Fruit fly (Drosophila melanogaster) whole organism, embryonic: ENCODE results near the gene Abca3.

Experiments
- Abd-B ChIP-seq: fragments of 200-800 bp; sonication (Bioruptor generic); optimal IDR thresholded peaks from 2 replicates; lab custom pipeline; 2018; ENCODE audit warnings: missing biosample characterization, mild to moderate bottlenecking, missing genetic modification characterization, moderate library complexity
- BtbVII ChIP-seq: fragments of 200-800 bp; sonication (Bioruptor generic); optimal IDR thresholded peaks from 3 replicates; lab custom pipeline; 2017; ENCODE audit warnings: missing biosample characterization, mild to moderate bottlenecking, missing genetic modification characterization
- CG11504 ChIP-seq: fragments of 200-800 bp; sonication (Bioruptor generic); optimal IDR thresholded peaks from 3 replicates; lab custom pipeline; 2019; ENCODE audit warnings: missing biosample characterization, mild to moderate bottlenecking, missing genetic modification characterization, moderate library complexity
- CG11695 ChIP-seq: fragments of 200-800 bp; sonication (Bioruptor generic); IDR thresholded peaks from 3 replicates; pipeline ENCODE4 v1.3.6; 2022; ENCODE audit warnings: missing biosample characterization, missing genetic modification characterization
- CG11696 ChIP-seq: fragments of 200-800 bp; sonication (Bioruptor generic); IDR thresholded peaks from 2 replicates; pipeline ENCODE4 v1.3.6; 2022; ENCODE audit warnings: missing biosample characterization, missing genetic modification characterization
- CG11723 ChIP-seq: fragments of 200-800 bp; sonication (Bioruptor generic); optimal IDR thresholded peaks from 2 replicates; lab custom pipeline; 2017; ENCODE audit warnings: missing biosample characterization, mild to moderate bottlenecking, missing genetic modification characterization
- CG12071 ChIP-seq: fragments of 200-800 bp; sonication (Bioruptor generic); optimal IDR thresholded peaks from 3 replicates; lab custom pipeline; 2018; ENCODE audit warnings: missing biosample characterization, mild to moderate bottlenecking, missing genetic modification characterization
- CG12104 ChIP-seq: fragments of 200-800 bp; sonication (Bioruptor generic); optimal IDR thresholded peaks from 3 replicates; lab custom pipeline; 2016; ENCODE audit warnings: missing biosample characterization, missing genetic modification characterization
- CG12155 ChIP-seq: fragments of 200-800 bp; sonication (Bioruptor generic); optimal IDR thresholded peaks from 3 replicates; lab custom pipeline; 2016; ENCODE audit warnings: missing biosample characterization, missing genetic modification characterization
- CG12391 ChIP-seq: fragments of 200-800 bp; sonication (Bioruptor generic); optimal IDR thresholded peaks from 3 replicates; lab custom pipeline; 2018; ENCODE audit warnings: missing biosample characterization, mild to moderate bottlenecking, missing genetic modification characterization, moderate library complexity
- CG14667 ChIP-seq: fragments of 200-800 bp; sonication (Bioruptor generic); IDR thresholded peaks from 2 replicates; pipeline ENCODE4 v1.3.6; 2022; ENCODE audit warnings: missing biosample characterization, missing genetic modification characterization
- CG1647 ChIP-seq: fragments of 200-800 bp; sonication (Bioruptor generic); optimal IDR thresholded peaks from 3 replicates; lab custom pipeline; 2016; ENCODE audit warnings: missing biosample characterization, missing genetic modification characterization
- CG17829 ChIP-seq: fragments of 200-800 bp; optimal IDR thresholded peaks from 2 replicates; lab custom pipeline; 2019; ENCODE audit warnings: missing biosample characterization, mild to moderate bottlenecking, missing genetic modification characterization, moderate library complexity
- CG18764 ChIP-seq: fragments of 200-800 bp; sonication (Bioruptor generic); optimal IDR thresholded peaks from 3 replicates; lab custom pipeline; 2016; ENCODE audit warnings: missing biosample characterization, missing genetic modification characterization
- CG34224 ChIP-seq: fragments of 200-800 bp; sonication (Bioruptor generic); IDR thresholded peaks from 3 replicates; pipeline ENCODE4 v1.3.6; 2022; ENCODE audit warnings: missing biosample characterization, missing genetic modification characterization; ENCODE audit not compliant: partially characterized antibody
- CG4328 ChIP-seq: fragments of 200-800 bp; sonication (Bioruptor generic); optimal IDR thresholded peaks from 3 replicates; lab custom pipeline; 2017; ENCODE audit warnings: missing biosample characterization, missing genetic modification reagents, missing genetic modification characterization
- CG6813 ChIP-seq: fragments of 200-800 bp; sonication (Bioruptor generic); optimal IDR thresholded peaks from 2 replicates; lab custom pipeline; 2017; ENCODE audit warnings: missing biosample characterization, missing genetic modification characterization, mild to moderate bottlenecking, moderate library complexity, missing genetic modification reagents
- CG7357 ChIP-seq: fragments of 200-800 bp; sonication (Bioruptor generic); IDR thresholded peaks from 3 replicates; pipeline ENCODE4 v1.3.6; 2022; ENCODE audit warnings: missing biosample characterization, missing genetic modification characterization
- CG7372 ChIP-seq: fragments of 200-800 bp; sonication (Bioruptor generic); IDR thresholded peaks from 2 replicates; pipeline ENCODE4 v1.3.6; 2022; ENCODE audit warnings: missing biosample characterization, missing genetic modification characterization
- CG7928 ChIP-seq: fragments of 200-800 bp; sonication (Bioruptor generic); optimal IDR thresholded peaks from 2 replicates; lab custom pipeline; 2017; ENCODE audit warnings: missing biosample characterization, mild to moderate bottlenecking, missing genetic modification characterization
- CG8944 ChIP-seq: fragments of 200-800 bp; sonication (Bioruptor generic); optimal IDR thresholded peaks from 3 replicates; lab custom pipeline; 2016; ENCODE audit warnings: missing biosample characterization, missing genetic modification characterization
- D19A ChIP-seq: fragments of 200-800 bp; optimal IDR thresholded peaks from 3 replicates; lab custom pipeline; 2019; ENCODE audit warnings: missing biosample characterization, mild to moderate bottlenecking, missing genetic modification characterization, moderate library complexity
- Dll ChIP-seq: fragments of 200-800 bp; sonication (Bioruptor generic); IDR thresholded peaks from 4 replicates; pipeline ENCODE4 v1.3.6; 2022; ENCODE audit warnings: missing biosample characterization, missing genetic modification characterization; ENCODE audit not compliant: partially characterized antibody
- Fer3 ChIP-seq: fragments of 200-800 bp; sonication (Bioruptor generic); optimal IDR thresholded peaks from 2 replicates; lab custom pipeline; 2018; ENCODE audit warnings: missing biosample characterization, mild to moderate bottlenecking, missing genetic modification characterization, moderate library complexity
- Hmx ChIP-seq: fragments of 200-800 bp; sonication (Bioruptor generic); optimal IDR thresholded peaks from 2 replicates; lab custom pipeline; 2016; ENCODE audit warnings: missing biosample characterization, missing genetic modification characterization
- MTF-1 ChIP-seq: fragments of 200-800 bp; sonication (Bioruptor generic); optimal IDR thresholded peaks from 2 replicates; lab custom pipeline; 2018; ENCODE audit warnings: missing biosample characterization, mild to moderate bottlenecking, missing genetic modification characterization, borderline replicate concordance
- Max ChIP-seq: fragments of 200-800 bp; sonication (Bioruptor generic); optimal IDR thresholded peaks from 2 replicates; lab custom pipeline; 2016; ENCODE audit warnings: missing biosample characterization, mild to moderate bottlenecking, missing genetic modification characterization
- NC2α ChIP-seq: fragments of 200-800 bp; sonication (Bioruptor generic); optimal IDR thresholded peaks from 2 replicates; lab custom pipeline; 2016; ENCODE audit warnings: missing biosample characterization, missing genetic modification characterization
- Ptx1 ChIP-seq: fragments of 200-800 bp; sonication (Bioruptor generic); IDR thresholded peaks from 2 replicates; pipeline ENCODE4 v1.3.6; 2022; ENCODE audit warnings: missing biosample characterization, missing genetic modification characterization
- Six4 ChIP-seq: fragments of 200-800 bp; sonication (Bioruptor generic); optimal IDR thresholded peaks from 2 replicates; lab custom pipeline; 2016; ENCODE audit warnings: missing biosample characterization, missing genetic modification characterization
- Sox100B ChIP-seq: fragments of 200-800 bp; sonication (Bioruptor generic); optimal IDR thresholded peaks from 3 replicates; lab custom pipeline; 2018; ENCODE audit warnings: missing biosample characterization, mild to moderate bottlenecking, missing genetic modification characterization
- Sox102F ChIP-seq: fragments of 200-800 bp; sonication (Bioruptor generic); optimal IDR thresholded peaks from 2 replicates; lab custom pipeline; 2018; ENCODE audit warnings: missing biosample characterization, mild to moderate bottlenecking, missing genetic modification characterization, moderate library complexity
- Sry-δ ChIP-seq: fragments of 200-800 bp; sonication (Bioruptor generic); optimal IDR thresholded peaks from 2 replicates; lab custom pipeline; 2016; ENCODE audit warnings: missing biosample characterization, missing genetic modification characterization
- bbx ChIP-seq: fragments of 200-800 bp; sonication (Bioruptor generic); IDR thresholded peaks from 2 replicates; pipeline ENCODE4 v1.3.6; 2022; ENCODE audit warnings: missing biosample characterization, missing genetic modification characterization; ENCODE audit not compliant: partially characterized antibody
- ci ChIP-seq: fragments of 200-800 bp; sonication (Bioruptor generic); IDR thresholded peaks from 3 replicates; pipeline ENCODE4 v1.3.6; 2022; ENCODE audit warnings: missing biosample characterization, missing genetic modification characterization
- disco-r ChIP-seq: fragments of 200-800 bp; sonication (Bioruptor generic); optimal IDR thresholded peaks from 2 replicates; lab custom pipeline; 2016; ENCODE audit warnings: missing biosample characterization, missing genetic modification characterization
- exex ChIP-seq: fragments of 200-800 bp; sonication (Bioruptor generic); optimal IDR thresholded peaks from 4 replicates; lab custom pipeline; 2018; ENCODE audit warnings: missing biosample characterization, mild to moderate bottlenecking, missing genetic modification characterization, moderate library complexity
- gfzf ChIP-seq: fragments of 200-800 bp; sonication (Bioruptor generic); optimal IDR thresholded peaks from 2 replicates; lab custom pipeline; 2016; ENCODE audit warnings: missing biosample characterization, mild to moderate bottlenecking, missing genetic modification characterization, moderate library complexity
- grau ChIP-seq: fragments of 200-800 bp; optimal IDR thresholded peaks from 3 replicates; lab custom pipeline; 2019; ENCODE audit warnings: missing biosample characterization, mild to moderate bottlenecking, missing genetic modification characterization, moderate library complexity
- lbe ChIP-seq: fragments of 200-800 bp; sonication (Bioruptor generic); optimal IDR thresholded peaks from 2 replicates; lab custom pipeline; 2016; ENCODE audit warnings: missing biosample characterization, mild to moderate bottlenecking, missing genetic modification characterization
- nerfin-2 ChIP-seq: fragments of 200-800 bp; sonication (Bioruptor generic); IDR thresholded peaks from 2 replicates; pipeline ENCODE4 v1.3.6; 2022; ENCODE audit warnings: missing biosample characterization, missing genetic modification characterization; ENCODE audit not compliant: partially characterized antibody
- nmo ChIP-seq: fragments of 200-800 bp; sonication (Bioruptor generic); optimal IDR thresholded peaks from 2 replicates; lab custom pipeline; 2018; ENCODE audit warnings: missing biosample characterization, mild to moderate bottlenecking, missing genetic modification characterization, moderate library complexity
- pan ChIP-seq, 4 experiments: fragments of >200 bp in 3 of 4; fragments of 200-800 bp in 1 of 4; sonication (Bioruptor generic) in 1 of 4; optimal IDR thresholded peaks in 3 of 4; IDR thresholded peaks in 1 of 4; 2 replicates each; pipeline versions ENCODE4 v1.3.6 to Lab custom; 2017 to 2022; ENCODE audit warnings: missing biosample characterization in 2 of 4, missing genetic modification characterization in 2 of 4, mixed read lengths in 1 of 4
- prd ChIP-seq, 3 experiments: fragments of >200 bp in 2 of 3; fragments of 200-800 bp in 1 of 3; sonication (Bioruptor generic) in 1 of 3; optimal IDR thresholded peaks in 2 of 3; IDR thresholded peaks in 1 of 3; 2 replicates in 2 of 3; 3 replicates in 1 of 3; pipeline versions ENCODE4 v1.3.6 to Lab custom; 2017 to 2022; ENCODE audit warnings: missing biosample characterization in 1 of 3, missing genetic modification characterization in 1 of 3
- rib ChIP-seq: fragments of 200-800 bp; sonication (Bioruptor generic); IDR thresholded peaks from 2 replicates; pipeline ENCODE4 v1.3.6; 2022; ENCODE audit warnings: missing biosample characterization, missing genetic modification characterization
- trem ChIP-seq: fragments of 200-800 bp; optimal IDR thresholded peaks from 3 replicates; lab custom pipeline; 2019; ENCODE audit warnings: missing biosample characterization, mild to moderate bottlenecking, missing genetic modification characterization, moderate library complexity
- ttk ChIP-seq: fragments of 200-800 bp; sonication (Bioruptor generic); IDR thresholded peaks from 2 replicates; pipeline ENCODE4 v2.1.2; 2022; ENCODE audit warnings: missing biosample characterization, missing genetic modification characterization

Gene Abca3

DNA sequence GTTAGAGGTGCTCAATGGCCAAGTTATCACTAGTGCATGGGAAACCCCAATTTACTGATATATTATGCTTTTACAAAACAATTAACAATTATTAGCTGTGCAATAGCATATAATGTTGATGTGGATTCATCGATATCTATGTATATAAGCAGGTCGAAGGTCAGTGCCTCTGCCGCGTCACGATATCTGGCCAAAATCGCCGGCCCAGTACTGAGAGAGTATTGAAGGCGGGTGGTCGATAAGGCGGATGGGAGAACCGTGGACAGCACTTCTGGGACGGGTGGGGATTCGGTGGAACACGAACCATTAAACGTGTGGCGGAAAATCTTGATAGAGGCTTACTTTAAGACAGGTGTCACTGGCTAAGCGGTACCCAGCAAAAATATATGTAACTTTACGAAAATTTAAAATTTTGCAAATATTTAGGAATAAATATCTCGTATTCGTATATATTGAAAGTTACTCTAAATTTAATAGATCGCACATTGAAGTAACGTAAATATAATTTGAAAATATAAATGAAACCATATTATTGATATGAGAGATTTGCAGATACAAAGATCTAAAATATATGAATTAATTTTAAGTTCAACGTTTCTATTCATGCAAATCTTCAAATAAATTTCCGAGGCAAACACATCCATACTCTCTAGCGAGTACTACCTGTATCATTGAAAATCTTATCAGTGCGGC lies 16.0 kb upstream of the Abca3 start (continued):
- peak; percentile 13 for TF ChIP-seq trem (tag; lab: Kevin White, UChicago)
- peak; percentile 33; the same call in 1 of the 2 replicates for TF ChIP-seq ttk (GFP tag; lab: Robert Waterston, UW)
- TF ChIP-seq BtbVII (GFP tag; lab: Kevin White, UChicago), result peak; percentile 51
- TF ChIP-seq CG18764 (GFP tag; lab: Kevin White, UChicago), result no peak
- no peak for TF ChIP-seq CG12155 (GFP tag; lab: Kevin White, UChicago)
- TF ChIP-seq grau (tag; lab: Kevin White, UChicago), result peak; percentile 78
- TF ChIP-seq D19A (tag; lab: Kevin White, UChicago), result peak; percentile 63
- no peak for TF ChIP-seq CG6813 (GFP tag; lab: Kevin White, UChicago)
- no peak for TF ChIP-seq Sox102F (GFP tag; lab: Kevin White, UChicago)
- TF ChIP-seq Abd-B (GFP tag; lab: Kevin White, UChicago), result no peak
- peak; percentile 67 for TF ChIP-seq exex (tag; lab: Kevin White, UChicago)
- TF ChIP-seq prd (optimal IDR thresholded peaks at IDR 0.05; lab: Kevin White, UChicago), result no peak
- peak; percentile 45; the same call in 1 of the 3 replicates for TF ChIP-seq prd (GFP tag; IDR thresholded peaks at IDR 0.05; lab: Robert Waterston, UW)
- TF ChIP-seq CG12104, result peak; percentile 73
- no peak for TF ChIP-seq CG1647 (GFP tag; lab: Kevin White, UChicago)
- TF ChIP-seq ci (GFP tag; lab: Robert Waterston, UW), result no peak
- no peak for TF ChIP-seq lbe (GFP tag; lab: Kevin White, UChicago)
- no peak for TF ChIP-seq Six4 (GFP tag; lab: Kevin White, UChicago)
- TF ChIP-seq Ptx1 (GFP tag; lab: Robert Waterston, UW), result no peak; the same call in none of the 2 replicates
- no peak for TF ChIP-seq CG12071 (GFP tag; lab: Kevin White, UChicago)
- TF ChIP-seq Max (GFP tag; lab: Kevin White, UChicago), result peak; percentile 31
- no peak for TF ChIP-seq CG8944
- no peak for TF ChIP-seq CG14667
- no peak for TF ChIP-seq NC2α (GFP tag; lab: Kevin White, UChicago)
- TF ChIP-seq MTF-1 (GFP tag; lab: Kevin White, UChicago), result no peak
- TF ChIP-seq CG34224 (GFP tag; lab: Robert Waterston, UW), result no peak
- peak; percentile 56 for TF ChIP-seq CG17829 (tag; lab: Kevin White, UChicago)
- TF ChIP-seq CG7928 (GFP tag; lab: Kevin White, UChicago), result no peak
- TF ChIP-seq CG7372 (GFP tag; lab: Robert Waterston, UW), result peak; percentile 50; the same call in 1 of the 2 replicates
- TF ChIP-seq CG4328, result peak; percentile 71
- TF ChIP-seq Dll (GFP tag; lab: Robert Waterston, UW), result no peak
- no peak for TF ChIP-seq nmo
- no peak for TF ChIP-seq CG12391
- no peak for TF ChIP-seq Sry-δ (GFP tag; lab: Kevin White, UChicago)
- TF ChIP-seq CG11695 (GFP tag; lab: Robert Waterston, UW), result peak; percentile 60; the same call in 1 of the 3 replicates
- no peak for TF ChIP-seq bbx
- TF ChIP-seq Fer3 (tag; lab: Kevin White, UChicago), result peak; percentile 61
- no peak for TF ChIP-seq CG11504 (tag; lab: Kevin White, UChicago)
- TF ChIP-seq Sox100B (GFP tag; lab: Kevin White, UChicago), result peak; percentile 81
- no peak for TF ChIP-seq gfzf
- no peak for TF ChIP-seq nerfin-2 (GFP tag; lab: Robert Waterston, UW)
- no peak for TF ChIP-seq disco-r (GFP tag; lab: Kevin White, UChicago)
- TF ChIP-seq pan (optimal IDR thresholded peaks at IDR 0.05; lab: Kevin White, UChicago), result no peak
- TF ChIP-seq pan (GFP tag; optimal IDR thresholded peaks at IDR 0.05 in 1 of 2, IDR thresholded peaks at IDR 0.05 in 1 of 2), result no peak
- TF ChIP-seq CG11696 (GFP tag; lab: Robert Waterston, UW), result no peak
- TF ChIP-seq CG7357 (GFP tag; lab: Robert Waterston, UW), result 0 out of 3 replicates have a peak, but pooled peaks have one; percentile 13
- no peak for TF ChIP-seq Hmx
- no peak for TF ChIP-seq CG11723 (GFP tag; lab: Kevin White, UChicago)
- 0 out of 2 replicates have a peak, but pooled peaks have one; percentile 14 for TF ChIP-seq rib
